Worm (Caenorhabditis elegans) whole organism, L1 larva: ENCODE data around the gene C05C10.7.

ENCODE experiments used
- C04F5.9 ChIP-seq: sonication (generic microtip); optimal IDR thresholded peaks from 2 replicates; lab custom pipeline; 2016; ENCODE audit warnings: missing genetic modification characterization, missing compliant biosample characterization
- C16A3.4 ChIP-seq: fragments of 150-350 bp; optimal IDR thresholded peaks from 2 replicates; lab custom pipeline; 2014; ENCODE audit warnings: missing biosample characterization, missing genetic modification characterization
- Y116A8C.19 ChIP-seq: sonication (generic microtip); optimal IDR thresholded peaks from 2 replicates; lab custom pipeline; 2016; ENCODE audit warnings: missing compliant biosample characterization, missing genetic modification characterization, borderline replicate concordance
- ama-1 ChIP-seq: fragments of 150-350 bp; optimal IDR thresholded peaks from 2 replicates; lab custom pipeline; 2014
- blmp-1 ChIP-seq: fragments of 150-350 bp; optimal IDR thresholded peaks from 2 replicates; lab custom pipeline; 2014; ENCODE audit warnings: missing biosample characterization, missing genetic modification characterization
- ceh-63 ChIP-seq: fragments of 200-800 bp; sonication (Bioruptor generic); optimal IDR thresholded peaks from 2 replicates; lab custom pipeline; 2018; ENCODE audit warnings: mild to moderate bottlenecking, missing genetic modification characterization, missing compliant biosample characterization
- ceh-82 ChIP-seq, 3 experiments: fragments of 150-350 bp in 1 of 3; sonication (generic microtip) in 2 of 3; optimal IDR thresholded peaks; 2 replicates each; lab custom pipeline; 2014 to 2017; ENCODE audit warnings: missing biosample characterization in 3 of 3, missing genetic modification characterization in 3 of 3
- ceh-88 ChIP-seq: fragments of 200-800 bp; sonication (Bioruptor generic); IDR thresholded peaks from 2 replicates; pipeline ENCODE4 v1.3.6; 2022; ENCODE audit warnings: missing genetic modification characterization, missing compliant biosample characterization
- ces-1 ChIP-seq: fragments of 150-350 bp; optimal IDR thresholded peaks from 2 replicates; lab custom pipeline; 2014; ENCODE audit warnings: missing biosample characterization, missing genetic modification reagents, missing genetic modification characterization
- dpl-1 ChIP-seq, 3 experiments: fragments of 150-350 bp in 2 of 3; sonication (generic microtip) in 1 of 3; optimal IDR thresholded peaks; 2 replicates each; lab custom pipeline; 2014 to 2017; ENCODE audit warnings: missing biosample characterization in 3 of 3, missing genetic modification characterization in 3 of 3, missing genetic modification reagents in 3 of 3
- efl-1 ChIP-seq, 4 experiments: fragments of 150-350 bp; optimal IDR thresholded peaks in 3 of 4; peaks in 1 of 4; 1 replicate in 1 of 4; 2 replicates in 3 of 4; lab custom pipeline; 2014; ENCODE audit warnings: missing biosample characterization in 2 of 4, missing genetic modification characterization in 2 of 4, missing genetic modification reagents in 2 of 4
- elt-3 ChIP-seq, 6 experiments: fragments of 150-350 bp in 1 of 6; sonication (generic microtip); optimal IDR thresholded peaks; 2 replicates each; lab custom pipeline; 2017 to 2018; ENCODE audit warnings: missing biosample characterization in 6 of 6, missing genetic modification characterization in 6 of 6, inconsistent platforms in 1 of 6
- ets-5 ChIP-seq: fragments of 200-800 bp; sonication (Bioruptor generic); IDR thresholded peaks from 2 replicates; pipeline ENCODE4 v1.3.6; 2022; ENCODE audit warnings: missing genetic modification characterization, missing compliant biosample characterization
- fkh-10 ChIP-seq: sonication (generic microtip); optimal IDR thresholded peaks from 2 replicates; lab custom pipeline; 2017; ENCODE audit warnings: missing biosample characterization, missing genetic modification reagents, missing genetic modification characterization
- fkh-4 ChIP-seq: sonication (generic microtip); optimal IDR thresholded peaks from 2 replicates; lab custom pipeline; 2016; ENCODE audit warnings: missing compliant biosample characterization, missing genetic modification characterization, borderline replicate concordance
- grh-1 ChIP-seq: fragments of 200-800 bp; sonication (Bioruptor generic); IDR thresholded peaks from 2 replicates; pipeline ENCODE4 v1.3.6; 2022; ENCODE audit warnings: missing genetic modification reagents, missing genetic modification characterization, missing compliant biosample characterization
- hlh-17 ChIP-seq: fragments of 200-800 bp; sonication (Bioruptor generic); optimal IDR thresholded peaks from 2 replicates; lab custom pipeline; 2018; ENCODE audit warnings: missing genetic modification characterization, mild to moderate bottlenecking, missing compliant biosample characterization, moderate library complexity, borderline replicate concordance
- isw-1 ChIP-seq: fragments of 200-800 bp; sonication (Bioruptor generic); IDR thresholded peaks from 2 replicates; pipeline ENCODE4 v1.3.6; 2022; ENCODE audit warnings: missing genetic modification characterization, missing compliant biosample characterization
- jun-1 ChIP-seq: fragments of 150-350 bp; optimal IDR thresholded peaks from 2 replicates; lab custom pipeline; 2014; ENCODE audit warnings: missing biosample characterization, missing genetic modification reagents, missing genetic modification characterization
- lin-13 ChIP-seq: fragments of 150-350 bp; optimal IDR thresholded peaks from 2 replicates; lab custom pipeline; 2014; ENCODE audit warnings: missing biosample characterization, missing genetic modification reagents, missing genetic modification characterization
- lin-35 ChIP-seq, 2 experiments: fragments of 150-350 bp; optimal IDR thresholded peaks; 2 replicates each; lab custom pipeline; 2014; ENCODE audit warnings: missing biosample characterization in 2 of 2, missing genetic modification characterization in 2 of 2, missing genetic modification reagents in 2 of 2
- lin-39 ChIP-seq: fragments of 150-350 bp; optimal IDR thresholded peaks from 2 replicates; lab custom pipeline; 2014; ENCODE audit warnings: missing biosample characterization, missing genetic modification reagents, missing genetic modification characterization
- lsy-2 ChIP-seq, 2 experiments: fragments of 150-350 bp; optimal IDR thresholded peaks; 2 replicates each; lab custom pipeline; 2014; ENCODE audit warnings: missing biosample characterization in 2 of 2, missing genetic modification characterization in 2 of 2
- mep-1 ChIP-seq: fragments of 150-350 bp; optimal IDR thresholded peaks from 2 replicates; lab custom pipeline; 2014; ENCODE audit warnings: missing biosample characterization, missing genetic modification characterization
- nhr-11 ChIP-seq: fragments of 150-350 bp; optimal IDR thresholded peaks from 2 replicates; lab custom pipeline; 2014; ENCODE audit warnings: missing biosample characterization, missing genetic modification characterization
- nhr-28 ChIP-seq: fragments of 150-350 bp; optimal IDR thresholded peaks from 2 replicates; lab custom pipeline; 2014; ENCODE audit warnings: missing biosample characterization, missing genetic modification characterization
- nhr-47 ChIP-seq: sonication (generic microtip); optimal IDR thresholded peaks from 2 replicates; lab custom pipeline; 2016; ENCODE audit warnings: mild to moderate bottlenecking, missing genetic modification characterization, moderate library complexity, missing compliant biosample characterization
- nhr-77 ChIP-seq: fragments of 150-350 bp; optimal IDR thresholded peaks from 2 replicates; lab custom pipeline; 2014; ENCODE audit warnings: missing biosample characterization, missing genetic modification characterization
- nhr-84 ChIP-seq: sonication (generic microtip); optimal IDR thresholded peaks from 2 replicates; lab custom pipeline; 2017; ENCODE audit warnings: missing biosample characterization, missing genetic modification characterization
- nhr-85 ChIP-seq: sonication (generic microtip); peaks from one replicate; lab custom pipeline; 2016; ENCODE audit warnings: missing genetic modification characterization, inconsistent platforms, missing compliant biosample characterization
- pax-3 ChIP-seq: fragments of 200-800 bp; sonication (Bioruptor generic); optimal IDR thresholded peaks from 2 replicates; lab custom pipeline; 2018; ENCODE audit warnings: mild to moderate bottlenecking, missing genetic modification characterization, moderate library complexity, missing compliant biosample characterization
- pqm-1 ChIP-seq: sonication (generic microtip); optimal IDR thresholded peaks from 3 replicates; lab custom pipeline; 2017; ENCODE audit warnings: missing biosample characterization, missing genetic modification characterization
- skn-1 ChIP-seq: fragments of 150-350 bp; optimal IDR thresholded peaks from 2 replicates; lab custom pipeline; 2014; ENCODE audit warnings: missing biosample characterization, missing genetic modification characterization
- snu-23 ChIP-seq: sonication (generic microtip); optimal IDR thresholded peaks from 2 replicates; lab custom pipeline; 2016; ENCODE audit warnings: missing genetic modification characterization, missing compliant biosample characterization
- sptf-1 ChIP-seq: fragments of 150-350 bp; optimal IDR thresholded peaks from 2 replicates; lab custom pipeline; 2014; ENCODE audit warnings: missing biosample characterization, missing genetic modification characterization
- sup-37 ChIP-seq: fragments of 200-800 bp; sonication (Bioruptor generic); optimal IDR thresholded peaks from 2 replicates; lab custom pipeline; 2018; ENCODE audit warnings: mild to moderate bottlenecking, missing genetic modification characterization, missing compliant biosample characterization
- swsn-7 ChIP-seq: sonication (generic microtip); optimal IDR thresholded peaks from 2 replicates; lab custom pipeline; 2016; ENCODE audit warnings: missing genetic modification characterization, missing compliant biosample characterization
- tbx-2 ChIP-seq: sonication (generic microtip); optimal IDR thresholded peaks from 2 replicates; lab custom pipeline; 2016; ENCODE audit warnings: missing genetic modification characterization, missing compliant biosample characterization
- unc-130 ChIP-seq: fragments of 150-350 bp; optimal IDR thresholded peaks from 2 replicates; lab custom pipeline; 2017; ENCODE audit warnings: missing biosample characterization, missing genetic modification characterization, inconsistent platforms
- unc-62 ChIP-seq: fragments of 150-350 bp; optimal IDR thresholded peaks from 2 replicates; lab custom pipeline; 2014; ENCODE audit warnings: missing biosample characterization, missing genetic modification reagents, missing genetic modification characterization
- vab-15 ChIP-seq: sonication (generic microtip); optimal IDR thresholded peaks from 2 replicates; lab custom pipeline; 2017; ENCODE audit warnings: missing genotype, mild to moderate bottlenecking, missing genetic modification characterization, missing compliant biosample characterization
- xbp-1 ChIP-seq: sonication (generic microtip); optimal IDR thresholded peaks from 2 replicates; lab custom pipeline; 2016; ENCODE audit warnings: missing genetic modification characterization, missing compliant biosample characterization
- ztf-11 ChIP-seq, 2 experiments: sonication (generic microtip); optimal IDR thresholded peaks; 2 replicates each; lab custom pipeline; 2016 to 2017; ENCODE audit warnings: missing genetic modification characterization in 2 of 2, missing biosample characterization in 1 of 2, missing compliant biosample characterization in 1 of 2
- ztf-4 ChIP-seq: fragments of 150-350 bp; optimal IDR thresholded peaks from 2 replicates; lab custom pipeline; 2014; ENCODE audit warnings: missing biosample characterization, missing genetic modification characterization

C05C10.7 gene

DNA sequence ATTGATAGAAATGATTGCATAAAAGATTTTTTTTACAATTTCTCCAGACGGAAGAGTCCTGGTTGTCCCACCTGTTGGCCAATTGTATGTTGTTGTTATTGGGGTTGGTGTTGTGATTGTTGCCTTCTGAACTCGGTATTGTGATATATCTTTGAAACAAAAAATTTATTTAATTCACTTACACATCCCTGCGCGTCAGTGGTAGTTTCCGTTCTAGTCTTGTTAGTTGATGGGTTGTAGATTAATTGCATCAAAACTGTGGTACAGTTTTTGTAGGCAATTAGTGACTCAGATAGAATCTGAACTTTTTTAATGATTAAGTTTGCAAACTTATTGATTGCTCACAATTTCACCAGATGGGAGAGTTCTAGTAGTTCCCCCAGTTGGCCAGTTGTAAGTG lies 34.3 kb downstream of the C05C10.7 start:
- TF ChIP-seq efl-1 (optimal IDR thresholded peaks at IDR 0.05; lab: Kevin White, UChicago) = no peak
- peak in 1 of 2 experiments; percentile 62 for TF ChIP-seq efl-1 (GFP tag; optimal IDR thresholded peaks at IDR 0.05 in 1 of 2; lab: Kevin White, UChicago)
- no peak for TF ChIP-seq nhr-47 (tag; lab: Kevin White, UChicago)

DNA sequence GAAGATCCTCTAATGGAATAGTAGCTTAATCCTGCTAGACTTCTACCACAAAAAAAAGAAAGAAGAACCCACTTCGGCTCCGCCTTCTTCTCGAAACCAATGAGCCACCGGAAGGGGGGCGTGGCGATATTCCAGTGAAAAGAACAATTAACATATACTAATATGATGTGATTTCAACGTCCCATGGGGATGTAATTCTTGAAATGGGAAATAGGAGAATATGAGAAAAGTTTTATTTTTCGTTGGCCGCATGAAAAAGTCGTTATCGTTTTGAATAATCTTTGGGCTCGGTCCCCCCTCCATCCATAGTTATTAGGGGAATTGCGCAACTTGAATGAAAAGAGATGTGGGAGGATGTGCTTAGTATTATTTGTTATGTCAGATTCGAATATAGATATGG lies 38.5 kb downstream of the C05C10.7 start, which contains the start of gene unc-4:
Gene unc-4 (minus strand): TSS at position 101 of the 400 bp plus-strand sequence.
- TF ChIP-seq tbx-2 (tag; lab: Kevin White, UChicago) = no peak

DNA sequence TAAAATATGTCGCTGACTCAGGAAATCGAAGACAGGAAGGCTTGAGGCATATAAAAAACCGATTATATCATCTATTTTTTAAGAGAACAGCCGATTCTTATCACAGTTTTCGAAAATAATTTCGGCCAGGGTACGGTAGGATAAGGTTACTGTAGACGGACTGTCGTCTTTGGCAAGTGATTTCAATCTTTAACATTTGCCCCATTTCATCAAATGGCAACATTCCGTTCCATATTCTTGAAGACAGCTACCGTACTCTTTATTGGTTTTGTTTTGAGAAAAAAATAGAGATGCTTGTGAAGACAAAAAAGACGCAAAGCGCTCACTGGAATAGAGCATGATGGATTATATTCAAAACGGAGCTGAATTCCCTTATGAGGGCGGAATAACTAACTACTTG lies 40.0 kb downstream of the C05C10.7 start:
- TF ChIP-seq ceh-63 = no peak
- TF ChIP-seq C04F5.9 (tag; lab: Kevin White, UChicago) = no peak
- TF ChIP-seq skn-1 (tag; lab: Kevin White, UChicago) = no peak
- no peak for TF ChIP-seq nhr-77 (tag; lab: Kevin White, UChicago)
- TF ChIP-seq sptf-1 (tag; lab: Kevin White, UChicago) = no peak
- no peak for TF ChIP-seq fkh-10 (GFP tag; lab: Kevin White, UChicago)
- no peak for TF ChIP-seq pax-3
- TF ChIP-seq grh-1 (GFP tag; lab: Robert Waterston, UW) = no peak
- TF ChIP-seq nhr-28 (tag; lab: Kevin White, UChicago) = no peak
- no peak for TF ChIP-seq ceh-88
- no peak for TF ChIP-seq ama-1 (lab: Kevin White, UChicago)
- TF ChIP-seq sup-37 (GFP tag; lab: Kevin White, UChicago) = no peak
- TF ChIP-seq nhr-85 (tag; lab: Kevin White, UChicago) = no peak
- TF ChIP-seq ets-5 (GFP tag; lab: Robert Waterston, UW) = no peak
- no peak for TF ChIP-seq lin-39

DNA sequence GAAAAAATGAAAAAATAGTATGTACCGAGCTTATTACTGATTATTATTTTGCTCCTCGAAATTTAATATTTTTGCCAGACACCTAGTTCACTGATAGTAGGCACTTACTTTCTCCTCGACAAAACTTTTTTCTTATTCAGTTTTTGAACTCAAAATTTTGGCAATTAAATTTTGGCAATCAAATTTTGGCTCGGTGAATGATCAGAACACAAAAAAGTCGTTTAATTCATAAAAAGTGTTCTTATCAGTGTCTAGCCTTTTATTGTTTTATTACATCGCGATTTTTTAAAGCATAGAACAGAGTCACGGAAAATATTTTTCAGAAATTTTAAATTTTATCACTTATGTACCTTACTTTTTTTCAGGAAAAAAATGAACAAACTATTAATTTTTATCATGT lies 43.6 kb downstream of the C05C10.7 start:
- TF ChIP-seq C04F5.9 (tag; lab: Kevin White, UChicago) (no peak), Y116A8C.19 (tag; lab: Kevin White, UChicago) (no peak), ces-1 (no peak), lin-35 (GFP tag; optimal IDR thresholded peaks at IDR 0.05; lab: Kevin White, UChicago) (no peak), blmp-1 (tag; lab: Kevin White, UChicago) (no peak), ceh-82 (tag; optimal IDR thresholded peaks at IDR 0.05; lab: Kevin White, UChicago) (no peak), vab-15 (no peak), fkh-4 (tag; lab: Kevin White, UChicago) (no peak), lin-39 (no peak), hlh-17 (GFP tag; lab: Kevin White, UChicago) (no peak), jun-1 (tag; lab: Kevin White, UChicago) (no peak), mep-1 (tag; lab: Kevin White, UChicago) (no peak), unc-130 (tag; lab: Kevin White, UChicago) (no peak), nhr-84 (no peak), lin-13 (no peak)

DNA sequence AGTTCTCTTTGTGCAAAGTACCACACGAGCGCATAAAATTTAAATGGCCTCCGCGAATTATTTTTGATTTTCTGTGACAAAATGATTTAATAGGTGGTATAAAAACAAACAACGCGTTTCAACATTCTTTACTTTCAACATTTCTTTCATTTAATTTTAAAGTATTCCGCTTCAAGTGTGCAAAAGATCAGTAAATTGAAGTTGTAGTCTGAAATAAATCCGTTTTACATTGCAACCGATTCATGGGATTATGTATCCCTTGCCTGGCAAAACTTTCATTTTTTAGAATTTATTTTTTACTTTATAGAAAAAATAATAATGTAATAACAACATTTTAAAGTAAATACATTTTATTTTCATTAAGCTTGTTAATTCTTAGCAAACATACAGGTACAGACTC lies 44.3 kb downstream of the C05C10.7 start, which contains the start of gene F26C11.1:
Gene F26C11.1 (plus strand): TSS at position 301 of the 400 bp plus-strand sequence.
- TF ChIP-seq grh-1 (GFP tag; lab: Robert Waterston, UW) = no peak
- TF ChIP-seq unc-62 (GFP tag; lab: Kevin White, UChicago) = no peak
- no peak for TF ChIP-seq xbp-1 (tag; lab: Kevin White, UChicago)

DNA sequence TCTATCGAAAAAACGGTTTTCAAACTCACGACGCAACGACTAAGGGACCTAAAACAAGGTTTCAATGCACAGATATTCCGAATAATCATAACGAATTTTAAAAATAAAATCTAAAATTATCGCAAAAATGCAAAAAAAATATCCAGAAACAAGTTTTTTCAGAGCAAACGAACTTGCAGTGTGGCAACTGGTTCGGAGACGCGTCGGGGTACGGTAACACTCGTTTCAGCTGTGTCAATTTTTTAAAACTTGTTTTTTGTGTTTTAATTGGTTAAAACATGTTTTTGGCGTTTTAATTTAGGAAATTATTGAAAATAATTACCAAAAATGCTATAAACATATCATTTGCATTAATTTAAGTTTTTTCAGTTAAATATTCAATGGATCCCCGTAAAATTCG lies 46.4 kb downstream of the C05C10.7 start, which contains the start of gene C08H9.16:
Gene C08H9.16 (plus strand): TSS at position 370 of the 400 bp plus-strand sequence.
- TF ChIP-seq isw-1 (GFP tag; lab: Robert Waterston, UW) (peak; percentile 9; the same call in 1 of the 2 replicates), swsn-7 (tag; lab: Kevin White, UChicago) (peak; percentile 7), lsy-2 (tag; optimal IDR thresholded peaks at IDR 0.05; lab: Kevin White, UChicago) (peak; percentile 96 to 98), ztf-4 (tag; lab: Kevin White, UChicago) (peak; percentile 28), ztf-11 (tag; optimal IDR thresholded peaks at IDR 0.05; lab: Kevin White, UChicago) (no peak), nhr-11 (no peak), Y116A8C.19 (tag; lab: Kevin White, UChicago) (no peak), ceh-82 (tag; optimal IDR thresholded peaks at IDR 0.05; lab: Kevin White, UChicago) (peak in 2 of 3 experiments; percentile 11 to 24), C16A3.4 (tag; lab: Kevin White, UChicago) (peak; percentile 65), elt-3 (tag; optimal IDR thresholded peaks at IDR 0.05; lab: Kevin White, UChicago) (peak in 1 of 6 experiments; percentile 68), skn-1 (tag; lab: Kevin White, UChicago) (peak; percentile 58), snu-23 (GFP tag; lab: Kevin White, UChicago) (no peak), sup-37 (GFP tag; lab: Kevin White, UChicago) (no peak), grh-1 (GFP tag; lab: Robert Waterston, UW) (peak; percentile 86), pqm-1 (tag; lab: Kevin White, UChicago) (no peak), mep-1 (tag; lab: Kevin White, UChicago) (peak; percentile 46), dpl-1 (GFP tag; optimal IDR thresholded peaks at IDR 0.05; lab: Kevin White, UChicago) (peak; percentile 50 to 71 (median 59))
